Fruit fly (Drosophila melanogaster): ENCODE data around the gene nac.

nac gene

dm6 chr3R:8333768-8334470 is 30.1 kb upstream of the nac start, which contains the start of gene Poxm (continued):
- TF ChIP-seq sim (GFP tag; IDR thresholded peaks at IDR 0.05) (peak; percentile 58; the same call in 1 of the 2 replicates), bowl (GFP tag; IDR thresholded peaks at IDR 0.05) (no peak), CG30431 (GFP tag; optimal IDR thresholded peaks at IDR 0.05) (peak; percentile 90), tup (GFP tag; optimal IDR thresholded peaks at IDR 0.05) (peak; percentile 60), Mes4 (GFP tag; optimal IDR thresholded peaks at IDR 0.05) (no peak), hkb (optimal IDR thresholded peaks at IDR 0.05) (no peak), hkb (GFP tag; IDR thresholded peaks at IDR 0.05) (peak; percentile 83), NFAT (GFP tag; IDR thresholded peaks at IDR 0.05) (peak; percentile 65), ash1 (GFP tag; optimal IDR thresholded peaks at IDR 0.05) (no peak), gcm (GFP tag; optimal IDR thresholded peaks at IDR 0.05) (peak; percentile 86), Meics (GFP tag; optimal IDR thresholded peaks at IDR 0.05) (peak; percentile 87), Opbp (GFP tag; IDR thresholded peaks at IDR 0.05; ENCODE audit: partially characterized antibody) (no peak), ato (GFP tag; IDR thresholded peaks at IDR 0.05; ENCODE audit: partially characterized antibody) (no peak), Rx (GFP tag; IDR thresholded peaks at IDR 0.05) (peak; percentile 71), repo (GFP tag; optimal IDR thresholded peaks at IDR 0.05) (no peak), maf-S (GFP tag; optimal IDR thresholded peaks at IDR 0.05) (peak; percentile 21), slbo (GFP tag; IDR thresholded peaks at IDR 0.05) (peak; percentile 87), Abd-B (GFP tag; optimal IDR thresholded peaks at IDR 0.05) (peak; percentile 94), aop (GFP tag; IDR thresholded peaks at IDR 0.05) (no peak), Lpt (GFP tag; optimal IDR thresholded peaks at IDR 0.05) (no peak), vfl (GFP tag; optimal IDR thresholded peaks at IDR 0.05) (peak; percentile 58), wek (GFP tag; optimal IDR thresholded peaks at IDR 0.05) (no peak), ap (GFP tag; IDR thresholded peaks at IDR 0.05) (peak; percentile 79), CG31224 (GFP tag; IDR thresholded peaks at IDR 0.05) (peak; percentile 79), emc (GFP tag; optimal IDR thresholded peaks at IDR 0.05) (no peak), ewg (GFP tag; optimal IDR thresholded peaks at IDR 0.05) (peak; percentile 86), CG4282 (GFP tag; optimal IDR thresholded peaks at IDR 0.05) (no peak), al (GFP tag; IDR thresholded peaks at IDR 0.05) (peak; percentile 84), sens-2 (GFP tag; IDR thresholded peaks at IDR 0.05) (no peak; the same call in 1 of the 2 replicates), Gug (GFP tag; IDR thresholded peaks at IDR 0.05) (peak; percentile 94), CG10274 (GFP tag; optimal IDR thresholded peaks at IDR 0.05) (peak; percentile 69), pum (GFP tag; optimal IDR thresholded peaks at IDR 0.05) (peak; percentile 74), CG14441 (GFP tag; IDR thresholded peaks at IDR 0.05) (peak; percentile 86), z (GFP tag; IDR thresholded peaks at IDR 0.05) (peak; percentile 7; the same call in 1 of the 3 replicates), CG17802 (tag; optimal IDR thresholded peaks at IDR 0.05) (peak; percentile 64), CG8281 (tag; optimal IDR thresholded peaks at IDR 0.05) (peak; percentile 75), sob (GFP tag; IDR thresholded peaks at IDR 0.05) (peak; percentile 85), CG6254 (GFP tag; optimal IDR thresholded peaks at IDR 0.05) (peak; percentile 86), CG12236 (GFP tag; optimal IDR thresholded peaks at IDR 0.05) (no peak), psq (GFP tag; optimal IDR thresholded peaks at IDR 0.05) (peak; percentile 71), CG12219 (GFP tag; optimal IDR thresholded peaks at IDR 0.05) (peak; percentile 57), Max (GFP tag; optimal IDR thresholded peaks at IDR 0.05) (peak; percentile 78), vvl (GFP tag; IDR thresholded peaks at IDR 0.05) (peak; percentile 89), dm (GFP tag; optimal IDR thresholded peaks at IDR 0.05) (peak; percentile 57), nerfin-2 (GFP tag; IDR thresholded peaks at IDR 0.05; ENCODE audit: partially characterized antibody) (no peak), NfI (GFP tag; optimal IDR thresholded peaks at IDR 0.05) (peak; percentile 88), Lim3 (GFP tag; IDR thresholded peaks at IDR 0.05) (0 out of 2 replicates have a peak, but pooled peaks have one; percentile 64), Jarid2 (GFP tag; optimal IDR thresholded peaks at IDR 0.05) (peak; percentile 56), CG7786 (GFP tag; optimal IDR thresholded peaks at IDR 0.05) (peak; percentile 26), CG2129 (GFP tag; IDR thresholded peaks at IDR 0.05; ENCODE audit: partially characterized antibody) (no peak)

Measured in whole organism, embryonic.